Worm (Caenorhabditis elegans): Measurements from ENCODE around the gene ire-1.

- TF ChIP-seq him-1 (tag; optimal IDR thresholded peaks at IDR 0.05) (no peak), dao-5 (tag; optimal IDR thresholded peaks at IDR 0.05) (no peak), W03F9.2 (tag; optimal IDR thresholded peaks at IDR 0.05) (no peak)
Observed at ce11 chrII:8173449-8173848, 48.7 kb upstream of the ire-1 start, which contains the start of the genes decr-1.3 and T05C12.1.

Data from whole organism, L4/young adult.